Worm (Caenorhabditis elegans) whole organism, mixed stage, embryonic: ENCODE results near the gene C06A1.3.
A peak's percentile ranks its signal among the peaks of the same experiment; 100 is the strongest.

Source experiments
- M03D4.4 ChIP-seq: sonication (generic microtip); optimal IDR thresholded peaks from 2 replicates; lab custom pipeline; 2017; ENCODE audit warnings: mild to moderate bottlenecking, missing genetic modification characterization, missing compliant biosample characterization
- bed-3 ChIP-seq: fragments of 200-800 bp; sonication (Bioruptor generic); optimal IDR thresholded peaks from 3 replicates; lab custom pipeline; 2018; ENCODE audit warnings: mild to moderate bottlenecking, missing genetic modification characterization, moderate library complexity, missing compliant biosample characterization
- blmp-1 ChIP-seq: fragments of 150-350 bp; optimal IDR thresholded peaks from 2 replicates; lab custom pipeline; 2014; ENCODE audit warnings: missing biosample characterization, missing genetic modification characterization
- ceh-39 ChIP-seq: fragments of 150-350 bp; optimal IDR thresholded peaks from 2 replicates; lab custom pipeline; 2014; ENCODE audit warnings: missing biosample characterization, missing genetic modification characterization
- ceh-43 ChIP-seq: fragments of 200-800 bp; sonication (Bioruptor generic); optimal IDR thresholded peaks from 2 replicates; lab custom pipeline; 2018; ENCODE audit warnings: mild to moderate bottlenecking, missing genetic modification characterization, moderate library complexity, missing compliant biosample characterization
- ceh-83 ChIP-seq: fragments of 200-800 bp; sonication (Bioruptor generic); optimal IDR thresholded peaks from 2 replicates; lab custom pipeline; 2018; ENCODE audit warnings: mild to moderate bottlenecking, missing genetic modification characterization, missing compliant biosample characterization
- cnd-1 ChIP-seq: fragments of 200-800 bp; sonication (Bioruptor generic); optimal IDR thresholded peaks from 2 replicates; lab custom pipeline; 2018; ENCODE audit warnings: mild to moderate bottlenecking, missing genetic modification characterization, missing compliant biosample characterization
- drap-1 ChIP-seq: fragments of 200-800 bp; sonication (Bioruptor generic); optimal IDR thresholded peaks from 3 replicates; lab custom pipeline; 2018; ENCODE audit warnings: mild to moderate bottlenecking, missing genetic modification characterization, missing compliant biosample characterization
- elt-1 ChIP-seq: sonication (generic microtip); optimal IDR thresholded peaks from 2 replicates; lab custom pipeline; 2017; ENCODE audit warnings: missing genetic modification characterization, mild to moderate bottlenecking, missing compliant biosample characterization, antibody characterized with exemption, moderate library complexity, borderline replicate concordance; ENCODE audit not compliant: insufficient read depth
- elt-3 ChIP-seq: fragments of 150-350 bp; optimal IDR thresholded peaks from 2 replicates; lab custom pipeline; 2014; ENCODE audit warnings: missing biosample characterization, missing genetic modification characterization
- flh-1 ChIP-seq: fragments of 200-800 bp; sonication (Bioruptor generic); optimal IDR thresholded peaks from 2 replicates; lab custom pipeline; 2018; ENCODE audit warnings: mild to moderate bottlenecking, missing genetic modification characterization, moderate library complexity, missing compliant biosample characterization
- ham-2 ChIP-seq: fragments of 200-800 bp; sonication (Bioruptor generic); optimal IDR thresholded peaks from 2 replicates; lab custom pipeline; 2018; ENCODE audit warnings: mild to moderate bottlenecking, missing genetic modification characterization, missing compliant biosample characterization
- hlh-1 ChIP-seq: fragments of 150-350 bp; optimal IDR thresholded peaks from 2 replicates; lab custom pipeline; 2014; ENCODE audit warnings: missing biosample characterization, missing genetic modification reagents, missing genetic modification characterization
- lin-13 ChIP-seq: fragments of 150-350 bp; optimal IDR thresholded peaks from 2 replicates; lab custom pipeline; 2014; ENCODE audit warnings: missing biosample characterization, missing genetic modification characterization
- lin-32 ChIP-seq: fragments of 200-800 bp; sonication (Bioruptor generic); optimal IDR thresholded peaks from 2 replicates; lab custom pipeline; 2018; ENCODE audit warnings: mild to moderate bottlenecking, missing genetic modification characterization, missing compliant biosample characterization
- lsy-2 ChIP-seq: fragments of 150-350 bp; optimal IDR thresholded peaks from 2 replicates; lab custom pipeline; 2014; ENCODE audit warnings: missing biosample characterization, missing genetic modification characterization
- mab-5 ChIP-seq: fragments of 150-350 bp; optimal IDR thresholded peaks from 2 replicates; lab custom pipeline; 2014; ENCODE audit warnings: missing biosample characterization, missing genetic modification characterization
- mep-1 ChIP-seq: fragments of 150-350 bp; optimal IDR thresholded peaks from 2 replicates; lab custom pipeline; 2017; ENCODE audit warnings: missing biosample characterization, missing genetic modification reagents, missing genetic modification characterization, inconsistent platforms
- mls-2 ChIP-seq: sonication (generic microtip); optimal IDR thresholded peaks from 2 replicates; lab custom pipeline; 2016; ENCODE audit warnings: mild to moderate bottlenecking, missing genetic modification characterization, moderate library complexity, missing compliant biosample characterization
- nhr-12 ChIP-seq: fragments of 150-350 bp; optimal IDR thresholded peaks from 2 replicates; lab custom pipeline; 2014; ENCODE audit warnings: missing biosample characterization, missing genetic modification characterization
- nhr-2 ChIP-seq: fragments of 150-350 bp; optimal IDR thresholded peaks from 2 replicates; lab custom pipeline; 2014; ENCODE audit warnings: missing biosample characterization, missing genetic modification characterization
- nhr-237 ChIP-seq: fragments of 150-350 bp; optimal IDR thresholded peaks from 2 replicates; lab custom pipeline; 2014; ENCODE audit warnings: missing biosample characterization, missing genetic modification characterization
- nhr-28 ChIP-seq: fragments of 150-350 bp; optimal IDR thresholded peaks from 2 replicates; lab custom pipeline; 2014; ENCODE audit warnings: missing biosample characterization, missing genetic modification characterization
- nhr-76 ChIP-seq: sonication (generic microtip); optimal IDR thresholded peaks from 2 replicates; lab custom pipeline; 2017; ENCODE audit warnings: missing biosample characterization, missing genetic modification characterization
- pha-4 ChIP-seq: fragments of 150-350 bp; optimal IDR thresholded peaks from 2 replicates; lab custom pipeline; 2018; ENCODE audit warnings: missing biosample characterization, missing genetic modification reagents, missing genetic modification characterization
- sem-2 ChIP-seq: fragments of 200-800 bp; sonication (Bioruptor generic); optimal IDR thresholded peaks from 2 replicates; lab custom pipeline; 2018; ENCODE audit warnings: mild to moderate bottlenecking, missing genetic modification characterization, missing compliant biosample characterization
- snpc-4 ChIP-seq: fragments of 150-350 bp; optimal IDR thresholded peaks from 2 replicates; lab custom pipeline; 2014; ENCODE audit warnings: missing biosample characterization, missing genetic modification characterization
- sptf-1 ChIP-seq: sonication (generic microtip); optimal IDR thresholded peaks from 2 replicates; lab custom pipeline; 2017; ENCODE audit warnings: mild to moderate bottlenecking, missing genetic modification characterization, moderate library complexity, missing compliant biosample characterization
- tbx-8 ChIP-seq: fragments of 200-800 bp; sonication (Bioruptor generic); optimal IDR thresholded peaks from 2 replicates; lab custom pipeline; 2018; ENCODE audit warnings: mild to moderate bottlenecking, missing genetic modification characterization, moderate library complexity, missing compliant biosample characterization
- unc-120 ChIP-seq: sonication (generic microtip); optimal IDR thresholded peaks from 2 replicates; lab custom pipeline; 2017; ENCODE audit warnings: missing genetic modification characterization, missing compliant biosample characterization; ENCODE audit not compliant: poor library complexity, severe bottlenecking
- unc-39 ChIP-seq: fragments of 150-350 bp; optimal IDR thresholded peaks from 2 replicates; lab custom pipeline; 2014; ENCODE audit warnings: missing biosample characterization, missing genetic modification characterization
- unc-62 ChIP-seq: fragments of 150-350 bp; optimal IDR thresholded peaks from 2 replicates; lab custom pipeline; 2014; ENCODE audit warnings: missing biosample characterization, missing genetic modification reagents, missing genetic modification characterization
- zip-8 ChIP-seq: fragments of 150-350 bp; optimal IDR thresholded peaks from 2 replicates; lab custom pipeline; 2014; ENCODE audit warnings: missing biosample characterization, missing genetic modification characterization
- ztf-11 ChIP-seq: fragments of 150-350 bp; optimal IDR thresholded peaks from 2 replicates; lab custom pipeline; 2014; ENCODE audit warnings: missing biosample characterization, missing genetic modification characterization

The C06A1.3 gene

ce11 chrII:10545924-10546783 lies 25.9 kb upstream of the C06A1.3 start:
- TF ChIP-seq pha-4 (tag; lab: Kevin White, UChicago) (no peak), bed-3 (no peak), lsy-2 (no peak), ceh-39 (tag; lab: Kevin White, UChicago) (no peak), ham-2 (GFP tag; lab: Kevin White, UChicago) (no peak), mls-2 (tag; lab: Kevin White, UChicago) (no peak), flh-1 (GFP tag; lab: Kevin White, UChicago) (no peak), nhr-237 (tag; lab: Kevin White, UChicago) (no peak), elt-3 (no peak), lin-13 (tag; lab: Kevin White, UChicago) (no peak), hlh-1 (tag; lab: Kevin White, UChicago) (no peak), unc-62 (GFP tag; lab: Kevin White, UChicago) (no peak)

ce11 chrII:10546784-10547087 lies 25.3 kb upstream of the C06A1.3 start:
- no peak for TF ChIP-seq mab-5 (tag; lab: Kevin White, UChicago)
- TF ChIP-seq nhr-237 (tag; lab: Kevin White, UChicago) = no peak
- TF ChIP-seq sptf-1 (tag; lab: Kevin White, UChicago) = no peak
- TF ChIP-seq unc-62 (GFP tag; lab: Kevin White, UChicago) = peak; percentile 76
- TF ChIP-seq sem-2 (GFP tag; lab: Kevin White, UChicago) = no peak

DNA sequence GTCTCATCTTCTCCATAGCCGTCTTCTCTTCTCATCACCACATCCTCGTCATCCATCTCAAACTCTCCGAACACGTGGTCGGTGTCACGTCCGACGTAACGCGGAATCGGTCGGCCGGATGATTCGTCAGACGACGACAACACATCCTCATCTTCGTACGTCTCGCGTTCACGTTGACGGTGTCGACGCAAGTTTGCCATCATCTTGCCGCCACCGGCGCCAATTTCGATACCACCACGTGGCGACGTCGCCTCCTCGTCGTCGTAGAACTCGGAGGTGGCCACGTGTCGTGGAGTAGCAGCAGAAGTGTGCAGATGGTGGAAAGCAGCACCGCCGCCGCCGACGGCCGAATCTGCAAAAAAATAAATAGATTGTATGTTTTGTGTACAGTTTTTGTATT lies 24.8 kb upstream of the C06A1.3 start:
- no peak for TF ChIP-seq elt-3
- TF ChIP-seq mls-2 (tag; lab: Kevin White, UChicago) = no peak
- TF ChIP-seq mab-5 (tag; lab: Kevin White, UChicago) = no peak
- no peak for TF ChIP-seq snpc-4
- TF ChIP-seq cnd-1 (tag; lab: Kevin White, UChicago) = no peak
- no peak for TF ChIP-seq unc-120
- no peak for TF ChIP-seq sptf-1 (tag; lab: Kevin White, UChicago)
- TF ChIP-seq pha-4 (tag; lab: Kevin White, UChicago) = no peak
- TF ChIP-seq zip-8 = no peak

DNA sequence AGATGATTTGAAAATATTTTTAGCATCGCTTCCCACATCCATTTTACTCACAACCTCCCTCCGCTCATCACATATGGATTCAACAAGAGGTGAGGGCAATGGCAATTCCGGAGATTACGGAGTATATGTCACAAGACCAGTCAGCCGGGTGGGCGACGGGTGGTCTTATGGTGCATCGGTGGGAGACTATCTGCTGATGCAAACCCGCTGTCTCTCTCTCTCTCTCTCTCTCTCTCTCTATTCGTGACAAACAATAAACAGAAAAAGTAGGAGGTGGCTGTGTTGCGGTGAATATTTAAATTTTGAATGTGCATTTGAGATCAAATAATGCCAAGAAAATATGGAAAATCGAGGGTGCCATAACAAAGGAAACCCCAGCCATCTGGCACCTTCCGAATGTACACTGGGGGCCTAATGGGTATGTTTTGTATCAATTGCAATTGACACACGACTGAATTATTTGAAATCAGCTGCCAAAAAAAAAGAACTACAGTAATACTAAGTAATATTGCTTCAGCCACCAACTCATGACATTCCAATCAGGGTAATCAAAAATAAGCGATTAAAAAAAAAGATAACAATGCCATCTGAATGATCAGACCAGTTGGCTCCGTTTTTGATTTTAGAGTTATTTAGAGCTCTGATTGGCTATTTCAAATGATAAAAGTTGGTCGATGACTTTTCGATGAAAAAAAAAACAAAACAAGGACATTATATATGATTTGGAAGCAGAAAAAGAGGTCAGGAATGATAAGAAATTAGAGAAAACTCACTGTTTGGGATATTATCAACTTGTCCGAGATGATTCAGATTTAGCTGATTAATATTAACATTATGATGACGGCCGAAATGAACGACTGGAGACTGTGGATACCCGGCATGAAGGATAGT lies 24.0 kb upstream of the C06A1.3 start:
- TF ChIP-seq ceh-39 (tag; lab: Kevin White, UChicago) (no peak), sptf-1 (tag; lab: Kevin White, UChicago) (peak; percentile 11), M03D4.4 (tag; lab: Kevin White, UChicago) (peak; percentile 5), cnd-1 (tag; lab: Kevin White, UChicago) (peak; percentile 56)
- TF ChIP-seq, all 35 proteins: peak for 3

- TF ChIP-seq unc-39 (tag; lab: Kevin White, UChicago) (no peak), bed-3 (no peak), ceh-43 (no peak), ceh-83 (GFP tag; lab: Kevin White, UChicago) (no peak), sem-2 (GFP tag; lab: Kevin White, UChicago) (no peak), tbx-8 (no peak), cnd-1 (tag; lab: Kevin White, UChicago) (peak; percentile 63), nhr-28 (tag; lab: Kevin White, UChicago) (no peak), nhr-12 (tag; lab: Kevin White, UChicago) (peak; percentile 42), M03D4.4 (tag; lab: Kevin White, UChicago) (no peak), lin-32 (GFP tag; lab: Kevin White, UChicago) (peak; percentile 32), elt-3 (no peak), drap-1 (GFP tag; lab: Kevin White, UChicago) (peak; percentile 11), ceh-39 (tag; lab: Kevin White, UChicago) (peak; percentile 10), hlh-1 (tag; lab: Kevin White, UChicago) (no peak), nhr-2 (tag; lab: Kevin White, UChicago) (peak; percentile 99), lsy-2 (peak; percentile 30), mab-5 (tag; lab: Kevin White, UChicago) (no peak), unc-120 (peak; percentile 71), flh-1 (GFP tag; lab: Kevin White, UChicago) (peak; percentile 22), mls-2 (tag; lab: Kevin White, UChicago) (peak; percentile 28), ztf-11 (peak; percentile 68), nhr-237 (tag; lab: Kevin White, UChicago) (peak; percentile 55), blmp-1 (tag; lab: Kevin White, UChicago) (no peak), unc-62 (GFP tag; lab: Kevin White, UChicago) (peak; percentile 65), elt-1 (tag; lab: Kevin White, UChicago) (no peak), mep-1 (tag; lab: Kevin White, UChicago) (peak; percentile 57), nhr-76 (tag; lab: Kevin White, UChicago) (no peak), snpc-4 (no peak)
These were observed 23.0 kb upstream of the C06A1.3 start for ce11 chrII:10548778-10549671.
